Fruit fly (Drosophila melanogaster) whole organism, prepupa: ENCODE results near the gene CG13449.
A peak's percentile ranks its signal among the peaks of the same experiment; 100 is the strongest.

Experiments used
- CG8632 ChIP-seq: fragments of 200-800 bp; sonication (Bioruptor generic); optimal IDR thresholded peaks from 3 replicates; lab custom pipeline; 2016; ENCODE audit warnings: missing biosample characterization, missing genetic modification characterization
- Hr38 ChIP-seq: sonication (Bioruptor generic); optimal IDR thresholded peaks from 2 replicates; lab custom pipeline; 2016; ENCODE audit warnings: missing biosample characterization, missing genetic modification characterization
- Sox15 ChIP-seq: fragments of 200-800 bp; sonication (Bioruptor generic); optimal IDR thresholded peaks from 3 replicates; lab custom pipeline; 2016; ENCODE audit warnings: missing biosample characterization, missing genetic modification characterization
- dac ChIP-seq: fragments of 200-800 bp; sonication (Bioruptor generic); optimal IDR thresholded peaks from 2 replicates; lab custom pipeline; 2017; ENCODE audit warnings: missing biosample characterization, mild to moderate bottlenecking, missing genetic modification characterization
- svp ChIP-seq: fragments of 200-800 bp; sonication (Bioruptor generic); peaks from one replicate; lab custom pipeline; 2016; ENCODE audit warnings: missing biosample characterization, missing genetic modification characterization

DNA sequence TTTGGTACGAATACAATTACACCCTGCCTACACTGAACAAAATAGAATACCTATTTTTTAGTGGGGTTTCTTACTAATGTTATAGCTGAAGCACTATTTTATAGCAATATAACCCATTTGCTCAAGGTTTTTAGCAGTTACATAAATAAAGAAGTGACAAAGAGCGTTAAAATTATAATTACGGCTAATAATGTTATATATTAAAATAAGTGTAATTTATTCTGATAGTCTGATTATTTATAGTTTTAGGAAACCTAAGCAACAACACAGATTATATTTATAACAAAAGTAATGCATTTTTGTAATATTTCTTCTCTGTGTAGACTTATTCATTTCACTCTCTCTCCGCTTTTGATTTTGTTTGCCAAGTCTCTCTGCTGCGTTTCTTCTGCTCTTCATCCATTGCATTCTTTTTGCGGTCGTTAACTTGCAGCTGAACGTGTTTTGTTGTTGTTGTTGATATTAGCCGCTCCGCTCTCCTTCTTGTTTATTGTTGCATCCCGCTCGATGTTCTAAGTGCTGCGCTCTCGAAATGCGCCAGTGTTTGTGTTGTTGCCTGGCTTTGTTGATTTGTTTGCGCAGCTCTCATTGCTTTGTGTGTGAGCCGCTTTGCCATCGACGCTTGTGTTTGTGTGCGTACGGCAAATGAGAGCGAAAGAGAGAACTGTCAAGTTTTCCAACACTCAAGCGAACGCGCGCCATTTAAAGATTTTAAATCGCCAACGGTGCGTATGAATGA lies 13.2 kb upstream of the CG13449 start:
- TF ChIP-seq Hr38 (GFP tag; lab: Kevin White, UChicago) (no peak), dac (peak; percentile 72), CG8632 (GFP tag; lab: Kevin White, UChicago) (peak; percentile 97), svp (GFP tag; lab: Kevin White, UChicago) (peak; percentile 95), Sox15 (GFP tag; lab: Kevin White, UChicago) (peak; percentile 94)
